Fruit fly (Drosophila melanogaster) whole organism, wandering third instar larva: Measurements from ENCODE around the gene Hem.

ENCODE experiments used
- Abd-B ChIP-seq: fragments of >200 bp; optimal IDR thresholded peaks from 2 replicates; lab custom pipeline; 2017; ENCODE audit warnings: missing biosample characterization, missing genetic modification characterization
- CG9705 ChIP-seq: fragments of 200-800 bp; sonication (Bioruptor generic); optimal IDR thresholded peaks from 2 replicates; lab custom pipeline; 2018; ENCODE audit warnings: missing biosample characterization, mild to moderate bottlenecking, missing genetic modification characterization
- CrebA ChIP-seq: fragments of 200-800 bp; sonication (Bioruptor generic); optimal IDR thresholded peaks from 2 replicates; lab custom pipeline; 2016; ENCODE audit warnings: missing biosample characterization, mild to moderate bottlenecking, missing genetic modification characterization, borderline replicate concordance
- Dif ChIP-seq: fragments of 200-275, 200-300 bp; sonication (Bioruptor generic); optimal IDR thresholded peaks from 2 replicates; lab custom pipeline; 2018; ENCODE audit warnings: missing biosample characterization, missing genetic modification characterization; ENCODE audit not compliant: partially characterized antibody
- GATAd ChIP-seq: sonication (Bioruptor generic); optimal IDR thresholded peaks from 2 replicates; lab custom pipeline; 2016; ENCODE audit warnings: missing biosample characterization, missing genetic modification characterization
- HLH106 ChIP-seq: fragments of 200-800 bp; optimal IDR thresholded peaks from 3 replicates; lab custom pipeline; 2019; ENCODE audit warnings: missing biosample characterization, mild to moderate bottlenecking, missing genetic modification characterization, moderate library complexity
- Hnf4 ChIP-seq: fragments of 200-800 bp; sonication (Bioruptor generic); optimal IDR thresholded peaks from 2 replicates; lab custom pipeline; 2016; ENCODE audit warnings: missing biosample characterization, mild to moderate bottlenecking, missing genetic modification characterization
- Hr78 ChIP-seq: fragments of >200 bp; optimal IDR thresholded peaks from 2 replicates; lab custom pipeline; 2017; ENCODE audit warnings: missing biosample characterization, missing genetic modification characterization
- Hr83 ChIP-seq: fragments of 200-300 bp; sonication (Bioruptor generic); optimal IDR thresholded peaks from 2 replicates; lab custom pipeline; 2016; ENCODE audit warnings: missing biosample characterization, mild to moderate bottlenecking, missing genetic modification characterization, moderate library complexity; ENCODE audit not compliant: poor library complexity, severe bottlenecking
- Jra ChIP-seq: sonication (Bioruptor generic); optimal IDR thresholded peaks from 2 replicates; lab custom pipeline; 2016; ENCODE audit warnings: missing biosample characterization, missing genetic modification characterization
- Mio ChIP-seq: sonication (Bioruptor generic); optimal IDR thresholded peaks from 2 replicates; lab custom pipeline; 2016; ENCODE audit warnings: missing biosample characterization, missing genetic modification characterization
- Myc ChIP-seq: fragments of >200 bp; optimal IDR thresholded peaks from 2 replicates; lab custom pipeline; 2017
- N ChIP-seq: fragments of >200 bp; optimal IDR thresholded peaks from 2 replicates; lab custom pipeline; 2018; ENCODE audit warnings: missing biosample characterization, missing external identifiers, missing genetic modification characterization
- OdsH ChIP-seq: fragments of 200-800 bp; sonication (Bioruptor generic); optimal IDR thresholded peaks from 2 replicates; lab custom pipeline; 2016; ENCODE audit warnings: missing biosample characterization, mild to moderate bottlenecking, missing genetic modification characterization
- Rel ChIP-seq, 2 experiments: fragments of 200-800 bp; sonication (Bioruptor generic) in 1 of 2; optimal IDR thresholded peaks; 2 replicates in 1 of 2; 3 replicates in 1 of 2; lab custom pipeline; 2016 to 2019; ENCODE audit warnings: mild to moderate bottlenecking in 2 of 2, missing biosample characterization in 2 of 2, missing genetic modification characterization in 2 of 2, moderate library complexity in 1 of 2
- Sp1 ChIP-seq: fragments of 200-800 bp; sonication (Bioruptor generic); optimal IDR thresholded peaks from 3 replicates; lab custom pipeline; 2019; ENCODE audit warnings: missing biosample characterization, mild to moderate bottlenecking, missing genetic modification characterization, moderate library complexity
- br ChIP-seq: fragments of 200-800 bp; sonication (Bioruptor generic); optimal IDR thresholded peaks from 2 replicates; lab custom pipeline; 2016; ENCODE audit warnings: missing biosample characterization, missing genetic modification characterization
- brk ChIP-seq: fragments of 200-800 bp; sonication (Bioruptor generic); optimal IDR thresholded peaks from 2 replicates; lab custom pipeline; 2016; ENCODE audit warnings: missing biosample characterization, mild to moderate bottlenecking, missing genetic modification characterization
- dl ChIP-seq, 2 experiments: fragments of 175-275, 200-275 bp in 1 of 2; fragments of 200-275 bp in 1 of 2; sonication (Bioruptor generic); optimal IDR thresholded peaks; lab custom pipeline; 2018; ENCODE audit warnings: mild to moderate bottlenecking in 2 of 2, missing biosample characterization in 2 of 2, missing genetic modification characterization in 2 of 2, moderate library complexity in 2 of 2; ENCODE audit not compliant: partially characterized antibody in 2 of 2, insufficient read depth in 1 of 2
- dmrt93B ChIP-seq: fragments of 200-800 bp; sonication (Bioruptor generic); optimal IDR thresholded peaks from 2 replicates; lab custom pipeline; 2018; ENCODE audit warnings: missing biosample characterization, mild to moderate bottlenecking, missing genetic modification characterization
- dsf ChIP-seq: sonication (Bioruptor generic); optimal IDR thresholded peaks from 2 replicates; lab custom pipeline; 2016; ENCODE audit warnings: missing biosample characterization, missing genetic modification characterization, borderline replicate concordance
- ey ChIP-seq: fragments of 200-800 bp; sonication (Bioruptor generic); optimal IDR thresholded peaks from 2 replicates; lab custom pipeline; 2016; ENCODE audit warnings: missing biosample characterization, missing genetic modification characterization
- foxo ChIP-seq, 2 experiments: fragments of 200-800 bp; sonication (Bioruptor generic); optimal IDR thresholded peaks; 2 replicates in 1 of 2; 3 replicates in 1 of 2; lab custom pipeline; 2016 to 2017; ENCODE audit warnings: missing biosample characterization in 2 of 2, missing genetic modification characterization in 2 of 2
- fru ChIP-seq: fragments of 200-800 bp; sonication (Bioruptor generic); optimal IDR thresholded peaks from 3 replicates; lab custom pipeline; 2016; ENCODE audit warnings: missing biosample characterization, mild to moderate bottlenecking, missing genetic modification characterization
- h ChIP-seq: fragments of 200-800 bp; sonication (Bioruptor generic); optimal IDR thresholded peaks from 3 replicates; lab custom pipeline; 2016; ENCODE audit warnings: missing biosample characterization, mild to moderate bottlenecking, missing genetic modification characterization
- jim ChIP-seq: fragments of 175-275, 200-325 bp; sonication (Bioruptor generic); optimal IDR thresholded peaks from 2 replicates; lab custom pipeline; 2016; ENCODE audit warnings: missing biosample characterization, mild to moderate bottlenecking, missing genetic modification characterization
- lola ChIP-seq: fragments of >200 bp; optimal IDR thresholded peaks from 2 replicates; lab custom pipeline; 2017; ENCODE audit warnings: missing biosample characterization, missing genetic modification characterization
- pan ChIP-seq: fragments of >200 bp; optimal IDR thresholded peaks from 2 replicates; lab custom pipeline; 2017
- psq ChIP-seq: fragments of 200-800 bp; sonication (Bioruptor generic); optimal IDR thresholded peaks from 3 replicates; lab custom pipeline; 2017; ENCODE audit warnings: missing biosample characterization, mild to moderate bottlenecking, missing genetic modification characterization, moderate library complexity
- rgr ChIP-seq: fragments of 200-800 bp; sonication (Bioruptor generic); optimal IDR thresholded peaks from 3 replicates; lab custom pipeline; 2016; ENCODE audit warnings: missing biosample characterization, mild to moderate bottlenecking, missing genetic modification characterization
- sv ChIP-seq: fragments of 200-800 bp; sonication (Bioruptor generic); optimal IDR thresholded peaks from 3 replicates; lab custom pipeline; 2016; ENCODE audit warnings: missing biosample characterization, missing genetic modification characterization
- tai ChIP-seq: sonication (Bioruptor generic); optimal IDR thresholded peaks from 2 replicates; lab custom pipeline; 2016; ENCODE audit warnings: missing biosample characterization, missing genetic modification characterization
- woc ChIP-seq: sonication (Bioruptor generic); optimal IDR thresholded peaks from 2 replicates; lab custom pipeline; 2016; ENCODE audit warnings: missing biosample characterization, mild to moderate bottlenecking, missing genetic modification characterization

Gene Hem

DNA sequence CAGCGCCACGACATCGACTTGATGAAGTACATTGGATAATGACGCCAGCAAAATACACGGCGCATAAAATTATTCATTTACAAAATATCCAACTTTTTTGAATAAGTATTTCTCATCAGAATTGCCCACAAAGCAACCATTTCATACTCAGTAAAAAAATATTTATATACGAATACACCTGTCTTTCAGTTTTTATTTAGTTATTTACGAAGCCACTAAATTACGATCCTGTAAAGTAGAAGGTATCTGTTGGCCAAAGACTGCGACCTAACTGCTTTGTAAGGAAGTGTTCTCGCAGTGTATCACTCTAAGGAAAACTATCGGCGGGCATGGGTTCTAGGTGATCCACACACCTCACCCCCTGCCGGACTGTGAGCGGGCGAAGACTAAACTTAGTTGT lies 10.8 kb downstream of the Hem start:
- TF ChIP-seq sv (GFP tag; lab: Kevin White, UChicago) (peak; percentile 27), Myc (lab: Kevin White, UChicago) (no peak)

DNA sequence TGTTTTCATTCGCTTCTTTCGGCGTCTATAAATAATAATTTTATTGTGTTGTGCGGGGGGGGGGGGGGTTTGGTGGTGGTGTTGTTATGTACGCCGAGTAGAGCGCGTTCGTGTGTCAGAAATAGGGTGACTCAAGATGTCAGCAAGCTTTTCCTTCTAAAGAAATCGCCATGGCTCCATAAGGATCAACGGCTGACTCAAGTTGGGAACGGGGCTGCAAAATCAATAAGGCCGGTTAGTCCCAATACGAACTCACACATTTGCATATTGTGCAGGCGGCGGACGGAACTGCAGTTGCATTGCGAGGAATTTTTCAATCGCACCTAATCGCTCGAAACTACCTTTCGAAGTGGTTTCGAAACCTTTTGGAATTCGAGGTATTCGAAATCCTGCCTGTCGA lies 11.4 kb downstream of the Hem start:
- TF ChIP-seq foxo (GFP tag; optimal IDR thresholded peaks at IDR 0.05; lab: Kevin White, UChicago) (no peak), Hr78 (GFP tag; lab: Kevin White, UChicago) (no peak), CG9705 (no peak), psq (no peak), Dif (no peak), dmrt93B (GFP tag; lab: Kevin White, UChicago) (no peak), N (GFP tag; lab: Kevin White, UChicago) (no peak), Hnf4 (GFP tag; lab: Kevin White, UChicago) (no peak), lola (GFP tag; lab: Kevin White, UChicago) (no peak), woc (GFP tag; lab: Kevin White, UChicago) (no peak)

DNA sequence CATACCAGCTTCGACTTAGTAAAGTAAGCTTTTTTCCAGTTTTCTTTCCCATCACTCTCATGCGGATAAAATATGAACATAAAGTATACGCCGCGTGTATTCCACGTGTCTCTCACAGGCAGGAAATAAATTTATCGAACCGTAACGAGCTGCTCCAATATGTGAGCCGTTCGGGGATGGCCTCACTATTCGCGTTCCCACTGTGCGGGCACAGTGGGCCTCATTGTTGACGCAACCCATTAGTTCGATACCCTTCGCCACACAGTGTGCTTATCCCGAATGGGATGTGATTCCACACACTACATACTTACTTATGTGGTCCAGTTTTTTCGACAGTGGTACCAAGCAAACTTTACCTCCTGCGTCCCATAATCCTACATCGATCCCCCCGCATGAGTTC lies 12.0 kb downstream of the Hem start:
- TF ChIP-seq psq (no peak), OdsH (GFP tag; lab: Kevin White, UChicago) (no peak), dsf (no peak), Rel (GFP tag; optimal IDR thresholded peaks at IDR 0.05; lab: Kevin White, UChicago) (no peak), Rel (tag; optimal IDR thresholded peaks at IDR 0.05; lab: Kevin White, UChicago) (no peak), ey (GFP tag; lab: Kevin White, UChicago) (no peak)
- TF ChIP-seq, all 38 proteins: peak for 0

DNA sequence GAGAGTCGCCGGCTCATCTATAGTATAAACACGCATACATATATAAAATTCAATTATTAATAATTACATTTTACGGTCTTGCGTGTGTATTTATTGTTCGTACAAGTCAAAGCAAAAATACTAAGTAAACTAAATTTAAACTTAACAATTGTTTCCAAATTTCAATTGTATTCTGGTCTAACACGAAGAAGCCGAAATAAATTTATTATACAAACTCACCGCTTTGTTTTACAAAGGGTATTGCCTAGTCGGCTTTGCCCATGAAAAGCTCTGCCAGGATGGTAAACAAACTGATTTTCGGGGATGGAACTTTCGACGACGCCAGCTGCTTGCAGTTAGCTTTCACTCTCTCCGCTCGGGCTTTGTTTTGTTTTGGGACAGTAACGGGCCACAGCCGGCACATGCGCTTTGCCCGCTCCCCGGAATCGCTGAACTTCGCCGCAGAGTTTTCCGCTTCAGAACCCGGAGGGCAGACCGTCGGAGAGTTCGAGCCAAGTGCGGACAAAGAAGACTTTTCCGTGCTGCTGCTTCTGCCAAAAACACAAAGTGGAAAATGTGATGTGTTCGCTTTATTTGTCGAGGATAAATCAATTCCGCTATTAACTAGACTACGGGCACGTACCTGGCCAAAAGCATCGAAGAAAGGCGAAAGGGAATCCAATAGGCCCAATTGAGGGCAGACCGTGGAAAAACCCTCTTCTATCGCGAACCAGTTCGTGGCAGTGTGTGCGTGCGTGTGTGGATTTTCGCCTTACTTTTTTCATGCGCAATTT lies 14.3 kb downstream of the Hem start, which contains the start of gene Srpk79D:
Gene Srpk79D, plus strand, starts transcription at position 457 of the 773 bp plus-strand sequence.
- no peak for TF ChIP-seq CrebA (GFP tag; lab: Kevin White, UChicago)
- no peak for TF ChIP-seq GATAd (GFP tag; lab: Kevin White, UChicago)
- no peak for TF ChIP-seq pan
- no peak for TF ChIP-seq Jra (GFP tag; lab: Kevin White, UChicago)
- TF ChIP-seq ey (GFP tag; lab: Kevin White, UChicago) = no peak
- TF ChIP-seq rgr (GFP tag; lab: Kevin White, UChicago) = no peak
- no peak for TF ChIP-seq Mio (GFP tag; lab: Kevin White, UChicago)
- no peak for TF ChIP-seq dmrt93B (GFP tag; lab: Kevin White, UChicago)
- no peak for TF ChIP-seq fru
- no peak for TF ChIP-seq Abd-B
- TF ChIP-seq Myc (lab: Kevin White, UChicago) = no peak
- TF ChIP-seq Dif = no peak
- no peak for TF ChIP-seq foxo (GFP tag; optimal IDR thresholded peaks at IDR 0.05; lab: Kevin White, UChicago)
- TF ChIP-seq jim (GFP tag; lab: Kevin White, UChicago) = no peak
- no peak for TF ChIP-seq Hr78 (GFP tag; lab: Kevin White, UChicago)
- TF ChIP-seq brk = no peak
- TF ChIP-seq h (GFP tag; lab: Kevin White, UChicago) = no peak
- no peak for TF ChIP-seq dl (GFP tag; optimal IDR thresholded peaks at IDR 0.05; lab: Kevin White, UChicago; ENCODE audit: insufficient read depth in 1 of 2, partially characterized antibody in 2 of 2)
- no peak for TF ChIP-seq lola (GFP tag; lab: Kevin White, UChicago)
- TF ChIP-seq Rel (GFP tag; optimal IDR thresholded peaks at IDR 0.05; lab: Kevin White, UChicago) = no peak
- TF ChIP-seq Rel (tag; optimal IDR thresholded peaks at IDR 0.05; lab: Kevin White, UChicago) = no peak

DNA sequence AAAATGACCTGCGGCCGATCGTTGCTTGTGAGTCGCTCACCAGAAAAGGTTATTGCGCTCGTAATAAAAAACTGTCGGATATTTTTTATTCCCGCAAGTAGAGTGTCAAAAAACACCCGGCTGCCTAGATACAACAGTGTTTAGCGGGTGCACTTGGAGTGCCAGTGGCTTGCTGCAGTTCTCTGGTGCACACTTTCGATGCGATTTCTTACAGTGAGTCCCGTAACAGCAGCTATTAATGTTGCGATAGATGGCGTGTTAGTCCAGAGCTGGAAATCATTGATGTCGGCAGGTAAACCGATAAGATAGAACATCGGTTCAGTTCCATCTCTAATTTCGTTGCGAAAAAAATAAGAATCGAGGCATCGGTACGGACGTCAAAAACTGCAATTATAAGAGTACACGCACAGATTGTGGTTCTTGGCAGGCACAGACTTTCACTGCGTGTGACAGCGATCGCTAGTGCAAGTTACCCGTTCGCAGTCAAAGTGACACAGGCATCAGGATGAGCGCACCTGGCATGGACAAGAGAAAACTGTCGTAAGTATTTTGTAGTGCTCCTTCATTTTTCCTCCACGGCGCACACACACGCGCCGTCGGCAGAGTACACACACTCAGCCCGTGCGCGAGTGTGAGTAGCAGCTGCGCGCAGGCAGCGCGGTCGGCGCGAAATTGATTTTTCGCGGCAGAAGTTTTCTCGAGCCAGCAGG lies 20.6 kb downstream of the Hem start, which contains the start of gene Csp:
Gene Csp, plus strand, starts transcription at position 135 of the 710 bp plus-strand sequence.
- TF ChIP-seq tai (GFP tag; lab: Kevin White, UChicago) (no peak), CG9705 (no peak), fru (peak; percentile 49), h (GFP tag; lab: Kevin White, UChicago) (peak; percentile 66), rgr (GFP tag; lab: Kevin White, UChicago) (peak; percentile 28), Hnf4 (GFP tag; lab: Kevin White, UChicago) (peak; percentile 67), foxo (GFP tag; optimal IDR thresholded peaks at IDR 0.05; lab: Kevin White, UChicago) (peak in 1 of 2 experiments; percentile 66), Jra (GFP tag; lab: Kevin White, UChicago) (peak; percentile 35), Abd-B (no peak), Dif (no peak), ey (GFP tag; lab: Kevin White, UChicago) (peak; percentile 33), HLH106 (peak; percentile 13), br (GFP tag; lab: Kevin White, UChicago) (peak; percentile 67), OdsH (GFP tag; lab: Kevin White, UChicago) (peak; percentile 19), Mio (GFP tag; lab: Kevin White, UChicago) (no peak), woc (GFP tag; lab: Kevin White, UChicago) (peak; percentile 52), Sp1 (GFP tag; lab: Kevin White, UChicago) (peak; percentile 49), Myc (lab: Kevin White, UChicago) (peak; percentile 28), Hr83 (GFP tag; lab: Kevin White, UChicago) (peak; percentile 68)
- TF ChIP-seq, all 38 proteins: peak for 14
